Worm (Caenorhabditis elegans) whole organism, L1 larva: ENCODE measurements around the gene col-69.

Source experiments
- C04F5.9 ChIP-seq: sonication (generic microtip); optimal IDR thresholded peaks from 2 replicates; lab custom pipeline; 2016; ENCODE audit warnings: missing genetic modification characterization, missing compliant biosample characterization
- C16A3.4 ChIP-seq: fragments of 150-350 bp; optimal IDR thresholded peaks from 2 replicates; lab custom pipeline; 2014; ENCODE audit warnings: missing biosample characterization, missing genetic modification characterization
- C34B4.2 ChIP-seq: sonication (generic microtip); optimal IDR thresholded peaks from 2 replicates; lab custom pipeline; 2017; ENCODE audit warnings: mild to moderate bottlenecking, missing genetic modification characterization, missing compliant biosample characterization
- aha-1 ChIP-seq: fragments of 150-350 bp; optimal IDR thresholded peaks from 2 replicates; lab custom pipeline; 2014; ENCODE audit warnings: missing biosample characterization, missing genetic modification characterization
- aly-2 ChIP-seq: fragments of 150-350 bp; optimal IDR thresholded peaks from 2 replicates; lab custom pipeline; 2014; ENCODE audit warnings: missing biosample characterization, missing genetic modification characterization
- ama-1 ChIP-seq: fragments of 150-350 bp; optimal IDR thresholded peaks from 2 replicates; lab custom pipeline; 2014
- ceh-82 ChIP-seq, 3 experiments: fragments of 150-350 bp in 1 of 3; sonication (generic microtip) in 2 of 3; optimal IDR thresholded peaks; 2 replicates each; lab custom pipeline; 2014 to 2017; ENCODE audit warnings: missing biosample characterization in 3 of 3, missing genetic modification characterization in 3 of 3
- dsc-1 ChIP-seq: sonication (generic microtip); optimal IDR thresholded peaks from 2 replicates; lab custom pipeline; 2016; ENCODE audit warnings: mild to moderate bottlenecking, missing genetic modification characterization, missing compliant biosample characterization
- efl-1 ChIP-seq, 4 experiments: fragments of 150-350 bp; optimal IDR thresholded peaks in 3 of 4; peaks in 1 of 4; 1 replicate in 1 of 4; 2 replicates in 3 of 4; lab custom pipeline; 2014; ENCODE audit warnings: missing biosample characterization in 2 of 4, missing genetic modification characterization in 2 of 4, missing genetic modification reagents in 2 of 4
- egl-13 ChIP-seq: sonication (generic microtip); optimal IDR thresholded peaks from 2 replicates; lab custom pipeline; 2016; ENCODE audit warnings: missing genotype, missing genetic modification reagents, missing genetic modification characterization, missing compliant biosample characterization
- egl-27 ChIP-seq, 2 experiments: fragments of 150-350 bp in 1 of 2; sonication (generic microtip); optimal IDR thresholded peaks; 3 replicates each; lab custom pipeline; 2017 to 2018; ENCODE audit warnings: missing biosample characterization in 2 of 2, missing genetic modification characterization in 2 of 2, missing genetic modification reagents in 2 of 2
- elt-2 ChIP-seq: sonication (generic microtip); optimal IDR thresholded peaks from 2 replicates; lab custom pipeline; 2016; ENCODE audit warnings: missing genetic modification characterization, mild to moderate bottlenecking, inconsistent platforms, missing compliant biosample characterization, missing genetic modification reagents
- elt-3 ChIP-seq, 6 experiments: fragments of 150-350 bp in 1 of 6; sonication (generic microtip); optimal IDR thresholded peaks; 2 replicates each; lab custom pipeline; 2017 to 2018; ENCODE audit warnings: missing biosample characterization in 6 of 6, missing genetic modification characterization in 6 of 6, inconsistent platforms in 1 of 6
- ets-5 ChIP-seq: fragments of 200-800 bp; sonication (Bioruptor generic); IDR thresholded peaks from 2 replicates; pipeline ENCODE4 v1.3.6; 2022; ENCODE audit warnings: missing genetic modification characterization, missing compliant biosample characterization
- fkh-10 ChIP-seq: sonication (generic microtip); optimal IDR thresholded peaks from 2 replicates; lab custom pipeline; 2017; ENCODE audit warnings: missing biosample characterization, missing genetic modification reagents, missing genetic modification characterization
- fkh-4 ChIP-seq: sonication (generic microtip); optimal IDR thresholded peaks from 2 replicates; lab custom pipeline; 2016; ENCODE audit warnings: missing compliant biosample characterization, missing genetic modification characterization, borderline replicate concordance
- fos-1 ChIP-seq: fragments of 150-350 bp; optimal IDR thresholded peaks from 2 replicates; lab custom pipeline; 2014; ENCODE audit warnings: missing biosample characterization, missing genetic modification characterization
- grh-1 ChIP-seq: fragments of 200-800 bp; sonication (Bioruptor generic); IDR thresholded peaks from 2 replicates; pipeline ENCODE4 v1.3.6; 2022; ENCODE audit warnings: missing genetic modification reagents, missing genetic modification characterization, missing compliant biosample characterization
- hlh-17 ChIP-seq: fragments of 200-800 bp; sonication (Bioruptor generic); optimal IDR thresholded peaks from 2 replicates; lab custom pipeline; 2018; ENCODE audit warnings: missing genetic modification characterization, mild to moderate bottlenecking, missing compliant biosample characterization, moderate library complexity, borderline replicate concordance
- hpl-2 ChIP-seq: fragments of 150-350 bp; optimal IDR thresholded peaks from 2 replicates; lab custom pipeline; 2014; ENCODE audit warnings: missing biosample characterization, missing genetic modification reagents, missing genetic modification characterization
- jun-1 ChIP-seq: fragments of 150-350 bp; optimal IDR thresholded peaks from 2 replicates; lab custom pipeline; 2014; ENCODE audit warnings: missing biosample characterization, missing genetic modification reagents, missing genetic modification characterization
- lin-13 ChIP-seq: fragments of 150-350 bp; optimal IDR thresholded peaks from 2 replicates; lab custom pipeline; 2014; ENCODE audit warnings: missing biosample characterization, missing genetic modification reagents, missing genetic modification characterization
- lin-14 ChIP-seq: fragments of 200-800 bp; sonication (Bioruptor generic); optimal IDR thresholded peaks from 2 replicates; lab custom pipeline; 2018; ENCODE audit warnings: mild to moderate bottlenecking, missing genetic modification characterization, moderate library complexity, missing compliant biosample characterization
- lin-15B ChIP-seq: fragments of 150-350 bp; sonication (generic microtip); optimal IDR thresholded peaks from 3 replicates; lab custom pipeline; 2014; ENCODE audit warnings: missing biosample characterization, missing genetic modification characterization
- lin-35 ChIP-seq, 2 experiments: fragments of 150-350 bp; optimal IDR thresholded peaks; 2 replicates each; lab custom pipeline; 2014; ENCODE audit warnings: missing biosample characterization in 2 of 2, missing genetic modification characterization in 2 of 2, missing genetic modification reagents in 2 of 2
- lin-39 ChIP-seq: fragments of 150-350 bp; optimal IDR thresholded peaks from 2 replicates; lab custom pipeline; 2014; ENCODE audit warnings: missing biosample characterization, missing genetic modification reagents, missing genetic modification characterization
- mab-9 ChIP-seq: fragments of 200-800 bp; sonication (Bioruptor generic); IDR thresholded peaks from 2 replicates; pipeline ENCODE4 v1.3.6; 2022; ENCODE audit warnings: missing genetic modification reagents, missing genetic modification characterization, missing compliant biosample characterization
- mdl-1 ChIP-seq, 2 experiments: fragments of 150-350 bp; optimal IDR thresholded peaks; 2 replicates each; lab custom pipeline; 2014 to 2017; ENCODE audit warnings: missing biosample characterization in 2 of 2, missing genetic modification characterization in 2 of 2, inconsistent platforms in 1 of 2
- mef-2 ChIP-seq: fragments of 150-350 bp; optimal IDR thresholded peaks from 2 replicates; lab custom pipeline; 2014; ENCODE audit warnings: missing biosample characterization, missing genetic modification characterization
- nhr-12 ChIP-seq: sonication (generic microtip); optimal IDR thresholded peaks from 2 replicates; lab custom pipeline; 2017; ENCODE audit warnings: missing biosample characterization, missing genetic modification characterization
- nhr-71 ChIP-seq: sonication (generic microtip); optimal IDR thresholded peaks from 2 replicates; lab custom pipeline; 2016; ENCODE audit warnings: mild to moderate bottlenecking, missing genetic modification characterization, moderate library complexity, missing compliant biosample characterization
- nhr-76 ChIP-seq: sonication (generic microtip); optimal IDR thresholded peaks from 2 replicates; lab custom pipeline; 2017; ENCODE audit warnings: missing biosample characterization, missing genetic modification characterization
- nhr-77 ChIP-seq: fragments of 150-350 bp; optimal IDR thresholded peaks from 2 replicates; lab custom pipeline; 2014; ENCODE audit warnings: missing biosample characterization, missing genetic modification characterization
- pax-3 ChIP-seq: fragments of 200-800 bp; sonication (Bioruptor generic); optimal IDR thresholded peaks from 2 replicates; lab custom pipeline; 2018; ENCODE audit warnings: mild to moderate bottlenecking, missing genetic modification characterization, moderate library complexity, missing compliant biosample characterization
- rnt-1 ChIP-seq: sonication (generic microtip); optimal IDR thresholded peaks from 2 replicates; lab custom pipeline; 2016; ENCODE audit warnings: mild to moderate bottlenecking, missing genetic modification characterization, moderate library complexity, missing compliant biosample characterization
- snpc-4 ChIP-seq: fragments of 150-350 bp; optimal IDR thresholded peaks from 2 replicates; lab custom pipeline; 2014; ENCODE audit warnings: missing biosample characterization, missing genetic modification characterization
- snu-23 ChIP-seq: sonication (generic microtip); optimal IDR thresholded peaks from 2 replicates; lab custom pipeline; 2016; ENCODE audit warnings: missing genetic modification characterization, missing compliant biosample characterization
- sptf-1 ChIP-seq: fragments of 150-350 bp; optimal IDR thresholded peaks from 2 replicates; lab custom pipeline; 2014; ENCODE audit warnings: missing biosample characterization, missing genetic modification characterization
- tbx-2 ChIP-seq: sonication (generic microtip); optimal IDR thresholded peaks from 2 replicates; lab custom pipeline; 2016; ENCODE audit warnings: missing genetic modification characterization, missing compliant biosample characterization
- tlp-1 ChIP-seq: fragments of 150-350 bp; optimal IDR thresholded peaks from 2 replicates; lab custom pipeline; 2014; ENCODE audit warnings: missing biosample characterization, missing genetic modification characterization
- unc-130 ChIP-seq: fragments of 150-350 bp; optimal IDR thresholded peaks from 2 replicates; lab custom pipeline; 2017; ENCODE audit warnings: missing biosample characterization, missing genetic modification characterization, inconsistent platforms
- vab-15 ChIP-seq: sonication (generic microtip); optimal IDR thresholded peaks from 2 replicates; lab custom pipeline; 2017; ENCODE audit warnings: missing genotype, mild to moderate bottlenecking, missing genetic modification characterization, missing compliant biosample characterization
- zag-1 ChIP-seq: fragments of 150-350 bp; optimal IDR thresholded peaks from 2 replicates; lab custom pipeline; 2014; ENCODE audit warnings: missing biosample characterization, missing genetic modification characterization

Gene col-69

DNA sequence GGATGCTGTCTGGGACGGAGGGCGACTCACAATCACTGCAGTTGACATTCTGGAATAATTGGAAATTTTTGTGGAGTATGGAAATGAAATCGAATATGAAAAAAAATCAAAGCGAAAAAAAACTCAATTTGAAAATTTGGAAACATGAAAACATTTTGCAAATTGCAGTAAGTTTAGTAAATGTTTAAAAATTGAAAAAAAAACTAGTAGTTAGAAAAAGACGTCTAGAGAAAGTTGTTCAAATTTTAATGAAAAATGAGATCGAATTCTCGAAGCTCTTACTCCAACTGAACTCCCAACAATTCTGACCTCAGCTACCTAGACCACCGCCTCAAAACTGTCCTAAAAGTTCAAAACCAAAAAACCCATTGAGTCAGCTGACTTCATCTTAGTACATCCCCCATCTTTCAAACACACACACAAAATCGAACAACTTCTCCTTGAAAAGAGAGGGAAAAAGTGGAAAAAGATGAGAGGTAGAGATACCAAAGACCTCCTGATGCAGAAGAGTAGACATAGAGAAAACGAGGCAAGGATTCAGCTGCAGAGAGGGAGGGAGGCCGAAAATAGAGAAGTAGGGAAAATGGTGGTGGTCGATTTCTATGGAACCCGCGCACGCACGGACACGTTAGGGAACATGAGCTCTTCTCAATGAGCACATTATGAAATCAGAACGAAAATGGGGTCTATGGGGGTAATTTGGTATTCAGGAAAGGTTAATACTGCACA lies 17.7 kb upstream of the col-69 start, which contains the start of gene K01A2.10 (continued):
- TF ChIP-seq ceh-82 (tag; optimal IDR thresholded peaks at IDR 0.05; lab: Kevin White, UChicago) (peak; percentile 3 to 58 (median 17)), efl-1 (optimal IDR thresholded peaks at IDR 0.05; lab: Kevin White, UChicago) (peak; percentile 37 to 49), efl-1 (GFP tag; optimal IDR thresholded peaks at IDR 0.05 in 1 of 2; lab: Kevin White, UChicago) (peak; percentile 38 to 93), lin-39 (tag; lab: Kevin White, UChicago) (no peak)

ce11 chrII:321183-321582 lies 15.6 kb upstream of the col-69 start:
- TF ChIP-seq elt-3 (tag; optimal IDR thresholded peaks at IDR 0.05; lab: Kevin White, UChicago), result no peak
- TF ChIP-seq elt-2 (tag; lab: Kevin White, UChicago), result no peak
- TF ChIP-seq aly-2 (tag; lab: Kevin White, UChicago), result no peak
- no peak for TF ChIP-seq tlp-1
- no peak for TF ChIP-seq efl-1 (optimal IDR thresholded peaks at IDR 0.05; lab: Kevin White, UChicago)
- peak in 1 of 2 experiments; percentile 80 for TF ChIP-seq efl-1 (GFP tag; optimal IDR thresholded peaks at IDR 0.05 in 1 of 2; lab: Kevin White, UChicago)
- no peak for TF ChIP-seq lin-39 (tag; lab: Kevin White, UChicago)
- no peak for TF ChIP-seq lin-13 (GFP tag; lab: Kevin White, UChicago)
- no peak for TF ChIP-seq fkh-4
- no peak for TF ChIP-seq fos-1
- TF ChIP-seq dsc-1 (tag; lab: Kevin White, UChicago), result no peak
- TF ChIP-seq ama-1 (lab: Kevin White, UChicago), result peak; percentile 85
- TF ChIP-seq mab-9, result no peak
- no peak for TF ChIP-seq rnt-1

DNA sequence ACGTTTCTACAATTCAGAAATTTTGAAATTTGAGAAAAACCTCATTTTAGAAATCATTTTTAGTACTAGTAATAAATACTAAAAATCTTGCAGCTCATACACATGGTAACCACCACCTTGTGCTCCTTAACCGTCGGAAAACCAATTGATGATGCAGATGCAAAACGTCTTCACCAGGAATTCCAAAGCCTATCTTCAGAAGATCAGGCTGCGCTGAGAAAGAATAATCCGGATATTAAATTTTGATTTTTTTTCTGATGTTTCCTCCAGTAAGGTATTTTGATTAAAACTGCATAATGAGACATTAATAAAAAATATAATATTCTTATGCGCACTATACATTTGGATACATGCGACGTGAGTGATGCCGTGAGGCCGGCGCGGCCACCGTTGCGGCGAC lies 15.2 kb upstream of the col-69 start:
- no peak for TF ChIP-seq efl-1 (optimal IDR thresholded peaks at IDR 0.05; lab: Kevin White, UChicago)
- TF ChIP-seq efl-1 (GFP tag; optimal IDR thresholded peaks at IDR 0.05 in 1 of 2; lab: Kevin White, UChicago), result peak in 1 of 2 experiments; percentile 57
- no peak for TF ChIP-seq nhr-12 (tag; lab: Kevin White, UChicago)
- TF ChIP-seq elt-3 (tag; optimal IDR thresholded peaks at IDR 0.05; lab: Kevin White, UChicago), result no peak
- TF ChIP-seq aha-1 (tag; lab: Kevin White, UChicago), result no peak
- TF ChIP-seq, all 84 proteins: peak for 1

DNA sequence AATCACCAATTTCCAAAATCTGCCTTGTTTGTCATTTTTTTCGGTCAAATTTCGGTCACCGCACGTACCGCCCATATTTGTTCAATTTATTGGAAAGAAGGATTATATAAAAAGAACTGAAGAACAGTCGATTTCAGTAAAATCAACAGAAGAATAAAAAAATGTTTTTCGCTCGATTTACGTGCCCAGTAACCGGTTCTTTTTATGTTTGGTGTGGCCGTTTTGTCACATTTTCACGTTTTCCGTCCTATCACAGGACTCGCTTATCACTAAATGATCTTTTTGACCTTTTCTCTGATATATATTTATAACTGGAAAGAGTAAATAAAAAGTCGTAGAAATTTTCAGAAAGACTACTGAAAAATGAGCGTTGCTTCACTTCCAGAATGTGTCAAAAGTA lies 13.9 kb upstream of the col-69 start, which contains the start of gene far-7:
far-7 (plus strand) TSS at position 331 of the 400 bp plus-strand sequence.
- TF ChIP-seq nhr-77 (tag; lab: Kevin White, UChicago) (no peak), fkh-10 (GFP tag; lab: Kevin White, UChicago) (no peak), nhr-76 (tag; lab: Kevin White, UChicago) (no peak), fkh-4 (no peak), hlh-17 (GFP tag; lab: Kevin White, UChicago) (no peak), lin-35 (GFP tag; optimal IDR thresholded peaks at IDR 0.05; lab: Kevin White, UChicago) (peak in 1 of 2 experiments; percentile 41), snu-23 (GFP tag; lab: Kevin White, UChicago) (peak; percentile 57), elt-2 (tag; lab: Kevin White, UChicago) (no peak), ceh-82 (tag; optimal IDR thresholded peaks at IDR 0.05; lab: Kevin White, UChicago) (no peak), egl-27 (tag; optimal IDR thresholded peaks at IDR 0.05; lab: Kevin White, UChicago) (no peak), sptf-1 (tag; lab: Kevin White, UChicago) (no peak), ets-5 (no peak), unc-130 (tag; lab: Kevin White, UChicago) (no peak), pax-3 (tag; lab: Kevin White, UChicago) (no peak), lin-15B (tag; lab: Kevin White, UChicago) (no peak), mef-2 (tag; lab: Kevin White, UChicago) (no peak), C16A3.4 (tag; lab: Kevin White, UChicago) (no peak), lin-14 (peak; percentile 58), C34B4.2 (tag; lab: Kevin White, UChicago) (no peak), mdl-1 (tag; optimal IDR thresholded peaks at IDR 0.05; lab: Kevin White, UChicago) (peak in 1 of 2 experiments; percentile 35), egl-13 (tag; lab: Kevin White, UChicago) (no peak), lin-13 (GFP tag; lab: Kevin White, UChicago) (no peak), tbx-2 (tag; lab: Kevin White, UChicago) (peak; percentile 7), snpc-4 (tag; lab: Kevin White, UChicago) (no peak), efl-1 (optimal IDR thresholded peaks at IDR 0.05; lab: Kevin White, UChicago) (no peak), efl-1 (GFP tag; optimal IDR thresholded peaks at IDR 0.05 in 1 of 2; lab: Kevin White, UChicago) (peak in 1 of 2 experiments; percentile 12), nhr-71 (tag; lab: Kevin White, UChicago) (peak; percentile 15), zag-1 (tag; lab: Kevin White, UChicago) (no peak), vab-15 (tag; lab: Kevin White, UChicago) (no peak), hpl-2 (GFP tag; lab: Kevin White, UChicago) (no peak), nhr-12 (tag; lab: Kevin White, UChicago) (no peak), aly-2 (tag; lab: Kevin White, UChicago) (no peak), grh-1 (GFP tag; lab: Robert Waterston, UW) (peak; percentile 36; the same call in 1 of the 2 replicates), jun-1 (tag; lab: Kevin White, UChicago) (no peak), C04F5.9 (tag; lab: Kevin White, UChicago) (no peak), aha-1 (tag; lab: Kevin White, UChicago) (no peak)
